Worm (Caenorhabditis elegans): ENCODE results near the gene str-61.

Gene str-61

DNA sequence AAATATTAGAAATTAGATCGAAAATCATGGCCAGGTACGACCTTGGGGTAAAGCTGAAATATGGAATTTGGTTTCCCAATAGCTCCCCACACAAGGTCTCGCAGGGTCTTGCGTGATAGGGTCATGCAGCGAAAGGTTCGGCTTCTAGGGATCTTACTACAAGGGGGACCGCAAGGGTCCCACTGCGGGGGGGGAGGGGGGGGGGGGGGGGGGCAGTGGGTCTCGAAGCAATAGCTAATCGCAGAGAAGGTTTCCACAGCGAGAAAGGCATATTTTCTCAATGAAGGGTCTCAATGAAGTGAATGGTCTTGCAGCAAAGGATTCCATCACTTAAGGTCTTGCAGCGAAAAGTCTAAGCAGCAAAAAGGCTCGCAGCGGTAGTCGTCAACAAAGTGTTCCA, 21.9 kb upstream of the str-61 start:
- TF ChIP-seq egl-13 (tag; optimal IDR thresholded peaks at IDR 0.05) (no peak), hlh-17 (GFP tag; optimal IDR thresholded peaks at IDR 0.05; ENCODE audit: borderline replicate concordance) (no peak), C16A3.4 (tag; optimal IDR thresholded peaks at IDR 0.05) (no peak), zip-4 (GFP tag; optimal IDR thresholded peaks at IDR 0.05) (no peak), unc-30 (tag; optimal IDR thresholded peaks at IDR 0.05) (no peak), alr-1 (tag; optimal IDR thresholded peaks at IDR 0.05; ENCODE audit: borderline replicate concordance) (no peak), ceh-8 (GFP tag; optimal IDR thresholded peaks at IDR 0.05) (peak; percentile 56), nhr-47 (tag; optimal IDR thresholded peaks at IDR 0.05) (no peak)

DNA sequence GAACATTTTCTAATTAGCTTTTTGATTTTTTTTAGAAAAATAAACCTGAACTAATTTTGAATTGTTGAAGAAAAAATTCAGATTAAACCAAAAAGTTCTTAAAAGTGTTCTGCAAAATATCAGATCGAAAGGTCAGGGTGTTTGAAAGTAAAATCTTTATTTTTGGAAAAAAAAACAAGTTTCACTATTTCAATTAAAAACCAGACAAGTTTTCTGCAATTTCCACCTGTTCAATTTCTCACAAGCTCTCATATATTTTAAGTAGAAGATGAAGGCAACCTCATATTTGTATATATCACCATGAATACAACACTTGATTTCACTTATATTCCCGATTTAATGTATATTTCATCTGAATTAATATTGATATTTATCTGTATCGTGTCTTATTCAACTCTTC, 16.1 kb upstream of the str-61 start, which contains the start of gene srz-102:
srz-102 (plus strand) TSS at position 301 of the 400 bp plus-strand sequence.
- TF ChIP-seq pax-3 (tag; optimal IDR thresholded peaks at IDR 0.05) (no peak), ama-1 (optimal IDR thresholded peaks at IDR 0.05) (no peak), grh-1 (GFP tag; IDR thresholded peaks at IDR 0.05) (no peak), efl-1 (optimal IDR thresholded peaks at IDR 0.05) (no peak), efl-1 (GFP tag; optimal IDR thresholded peaks at IDR 0.05 in 1 of 2) (no peak), nhr-76 (tag; optimal IDR thresholded peaks at IDR 0.05) (no peak), hlh-4 (tag; optimal IDR thresholded peaks at IDR 0.05) (no peak), jun-1 (tag; optimal IDR thresholded peaks at IDR 0.05) (no peak)

DNA sequence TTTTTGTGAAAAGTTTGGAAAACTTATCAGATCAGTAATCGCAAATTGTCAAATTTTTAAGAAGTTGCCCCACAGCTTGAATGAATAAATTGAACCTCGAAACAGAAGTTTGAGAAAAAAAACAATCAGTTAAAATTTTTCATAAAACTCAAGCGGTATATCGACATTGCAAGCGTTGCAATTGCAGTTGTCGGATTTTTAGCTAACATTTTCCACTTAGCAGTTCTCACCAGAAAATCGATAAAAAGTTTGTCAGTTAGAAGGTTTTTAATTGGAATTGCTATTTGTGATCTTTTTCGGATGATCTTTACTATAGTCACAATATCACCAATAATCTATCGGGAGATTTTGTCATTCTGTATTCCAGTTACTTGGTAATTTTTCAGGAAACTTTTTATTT, 14.6 kb upstream of the str-61 start, which contains the start of gene srw-43:
srw-43 (plus strand) TSS at position 301 of the 400 bp plus-strand sequence.
- TF ChIP-seq mef-2 (tag; optimal IDR thresholded peaks at IDR 0.05) = no peak
- no peak for TF ChIP-seq lin-39 (tag; optimal IDR thresholded peaks at IDR 0.05)
- no peak for TF ChIP-seq sptf-1 (tag; optimal IDR thresholded peaks at IDR 0.05)
- no peak for TF ChIP-seq ztf-4 (tag; optimal IDR thresholded peaks at IDR 0.05)
- TF ChIP-seq sup-37 (GFP tag; optimal IDR thresholded peaks at IDR 0.05) = no peak
- TF ChIP-seq unc-98 (GFP tag; IDR thresholded peaks at IDR 0.05) = no peak

DNA sequence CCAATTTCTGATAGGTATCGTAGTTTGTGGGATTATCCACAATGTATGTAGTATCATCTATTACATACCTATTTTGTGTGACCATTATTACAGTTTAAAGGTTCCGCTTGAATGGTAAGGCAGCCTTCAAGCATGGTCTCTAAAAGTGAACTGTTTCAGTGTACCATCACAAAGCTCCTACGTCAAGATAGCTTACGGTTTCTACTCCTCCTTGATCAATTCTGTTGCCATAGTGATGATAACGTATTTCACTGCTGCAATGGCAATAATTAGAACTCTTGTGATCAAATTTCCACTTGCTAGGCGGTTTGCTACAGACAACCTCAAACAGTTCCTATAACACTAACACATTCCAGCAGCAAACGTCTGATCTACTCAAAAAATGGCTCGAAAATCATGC, 12.3 kb upstream of the str-61 start:
- TF ChIP-seq nhr-12 (tag; optimal IDR thresholded peaks at IDR 0.05) (no peak), rnt-1 (tag; optimal IDR thresholded peaks at IDR 0.05) (no peak), C04F5.9 (tag; optimal IDR thresholded peaks at IDR 0.05) (no peak), irx-1 (tag; optimal IDR thresholded peaks at IDR 0.05) (no peak), sox-4 (tag; optimal IDR thresholded peaks at IDR 0.05) (no peak), nhr-19 (GFP tag; conservative IDR thresholded peaks at IDR 0.05) (no peak), lir-3 (tag; optimal IDR thresholded peaks at IDR 0.05; ENCODE audit: poor library complexity) (no peak), fos-1 (tag; optimal IDR thresholded peaks at IDR 0.05) (no peak), skn-1 (tag; optimal IDR thresholded peaks at IDR 0.05) (no peak), swsn-7 (tag; optimal IDR thresholded peaks at IDR 0.05) (no peak), lin-14 (GFP tag; optimal IDR thresholded peaks at IDR 0.05) (no peak), ceh-8 (GFP tag; optimal IDR thresholded peaks at IDR 0.05) (no peak), zag-1 (tag; optimal IDR thresholded peaks at IDR 0.05) (no peak), aha-1 (tag; optimal IDR thresholded peaks at IDR 0.05) (no peak), isw-1 (GFP tag; IDR thresholded peaks at IDR 0.05) (no peak), aly-2 (tag; optimal IDR thresholded peaks at IDR 0.05) (no peak), unc-30 (tag; optimal IDR thresholded peaks at IDR 0.05) (no peak), pqm-1 (tag; optimal IDR thresholded peaks at IDR 0.05) (no peak), nhr-11 (tag; optimal IDR thresholded peaks at IDR 0.05) (no peak)

All from whole organism, L1 larva.